Fruit fly (Drosophila melanogaster): ENCODE data around the gene pelo.

DNA sequence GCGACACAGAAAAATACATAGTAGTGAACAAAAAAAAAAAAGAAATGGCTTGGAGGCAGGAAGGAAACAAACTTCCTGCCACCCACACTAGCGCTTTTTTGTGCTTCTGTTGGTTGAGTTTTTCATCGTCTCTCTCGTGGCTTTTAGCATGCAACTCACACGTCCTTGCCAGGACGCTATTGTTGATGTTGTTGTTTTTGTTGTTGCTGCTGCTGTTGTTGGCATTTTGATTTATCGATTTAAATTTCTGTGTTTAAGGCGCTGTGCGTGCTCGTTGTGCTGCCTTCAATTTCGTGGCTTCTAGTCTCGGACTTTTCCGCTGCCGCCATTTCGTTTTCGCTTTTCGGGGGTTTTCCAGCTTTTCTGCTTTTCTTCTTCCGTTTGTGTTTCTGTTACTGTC is 39.1 kb downstream of the pelo start:
- TF ChIP-seq CG14860 (GFP tag; IDR thresholded peaks at IDR 0.05; ENCODE audit: partially characterized antibody): no peak
- no peak for TF ChIP-seq CG10147 (GFP tag; optimal IDR thresholded peaks at IDR 0.05)
- no peak for TF ChIP-seq Dll (GFP tag; IDR thresholded peaks at IDR 0.05; ENCODE audit: partially characterized antibody)
- no peak for TF ChIP-seq PHDP (tag; optimal IDR thresholded peaks at IDR 0.05)
- no peak for TF ChIP-seq dysf (GFP tag; IDR thresholded peaks at IDR 0.05)
- no peak for TF ChIP-seq CG12071 (GFP tag; optimal IDR thresholded peaks at IDR 0.05)
- TF ChIP-seq abd-A (tag; optimal IDR thresholded peaks at IDR 0.05): no peak
- TF ChIP-seq CG12104 (GFP tag; optimal IDR thresholded peaks at IDR 0.05): no peak
- TF ChIP-seq onecut (GFP tag; IDR thresholded peaks at IDR 0.05): peak; percentile 67
